Fruit fly (Drosophila melanogaster) whole organism, embryonic: ENCODE results near the gene CG9799.

ENCODE experiments used
- Atf6 ChIP-seq: fragments of 200-800 bp; sonication (Bioruptor generic); IDR thresholded peaks from 2 replicates; pipeline ENCODE4 v1.3.6; 2022; ENCODE audit warnings: missing biosample characterization, missing genetic modification characterization
- Bteb2 ChIP-seq: fragments of 200-800 bp; sonication (Bioruptor generic); optimal IDR thresholded peaks from 2 replicates; lab custom pipeline; 2016; ENCODE audit warnings: missing biosample characterization, missing genetic modification characterization
- CG10366 ChIP-seq: fragments of 200-800 bp; sonication (Bioruptor generic); IDR thresholded peaks from 2 replicates; pipeline ENCODE4 v1.3.6; 2022; ENCODE audit warnings: missing biosample characterization, missing genetic modification characterization
- CG12104 ChIP-seq: fragments of 200-800 bp; sonication (Bioruptor generic); optimal IDR thresholded peaks from 3 replicates; lab custom pipeline; 2016; ENCODE audit warnings: missing biosample characterization, missing genetic modification characterization
- CG12236 ChIP-seq: fragments of 200-800 bp; sonication (Bioruptor generic); optimal IDR thresholded peaks from 2 replicates; lab custom pipeline; 2016; ENCODE audit warnings: missing biosample characterization, missing genetic modification characterization
- CG12391 ChIP-seq: fragments of 200-800 bp; sonication (Bioruptor generic); optimal IDR thresholded peaks from 3 replicates; lab custom pipeline; 2018; ENCODE audit warnings: missing biosample characterization, mild to moderate bottlenecking, missing genetic modification characterization, moderate library complexity
- CG13287 ChIP-seq: fragments of 200-800 bp; sonication (Bioruptor generic); IDR thresholded peaks from 2 replicates; pipeline ENCODE4 v1.3.6; 2022; ENCODE audit warnings: missing biosample characterization, missing genetic modification characterization; ENCODE audit not compliant: partially characterized antibody
- CG17568 ChIP-seq: fragments of 200-800 bp; sonication (Bioruptor generic); optimal IDR thresholded peaks from 2 replicates; lab custom pipeline; 2018; ENCODE audit warnings: missing biosample characterization, mild to moderate bottlenecking, missing genetic modification characterization, moderate library complexity
- CG18764 ChIP-seq: fragments of 200-800 bp; sonication (Bioruptor generic); optimal IDR thresholded peaks from 3 replicates; lab custom pipeline; 2016; ENCODE audit warnings: missing biosample characterization, missing genetic modification characterization
- CG31365 ChIP-seq: fragments of 200-800 bp; sonication (Bioruptor generic); optimal IDR thresholded peaks from 2 replicates; lab custom pipeline; 2018; ENCODE audit warnings: missing biosample characterization, mild to moderate bottlenecking, missing genetic modification characterization
- CG6654 ChIP-seq: fragments of 200-800 bp; sonication (Bioruptor generic); optimal IDR thresholded peaks from 2 replicates; lab custom pipeline; 2017; ENCODE audit warnings: missing biosample characterization, mild to moderate bottlenecking, missing genetic modification characterization
- CG6854 ChIP-seq: fragments of 200-800 bp; sonication (Bioruptor generic); optimal IDR thresholded peaks from 3 replicates; lab custom pipeline; 2017; ENCODE audit warnings: missing biosample characterization, mild to moderate bottlenecking, missing genetic modification characterization
- D19B ChIP-seq: fragments of 200-800 bp; sonication (Bioruptor generic); optimal IDR thresholded peaks from 2 replicates; lab custom pipeline; 2017; ENCODE audit warnings: missing biosample characterization, mild to moderate bottlenecking, missing genetic modification characterization
- Doc2 ChIP-seq: fragments of 200-800 bp; sonication (Bioruptor generic); IDR thresholded peaks from 2 replicates; pipeline ENCODE4 v1.3.6; 2022; ENCODE audit warnings: missing biosample characterization, missing genetic modification characterization
- E2f1 ChIP-seq: fragments of 200-800 bp; sonication (Bioruptor generic); IDR thresholded peaks from 2 replicates; pipeline ENCODE4 v1.3.6; 2022; ENCODE audit warnings: missing biosample characterization, missing genetic modification characterization
- Ets97D ChIP-seq: fragments of 200-800 bp; sonication (Bioruptor generic); optimal IDR thresholded peaks from 3 replicates; lab custom pipeline; 2016; ENCODE audit warnings: missing biosample characterization, missing genetic modification characterization
- Hey ChIP-seq: fragments of 200-800 bp; sonication (Bioruptor generic); optimal IDR thresholded peaks from 3 replicates; lab custom pipeline; 2018; ENCODE audit warnings: missing biosample characterization, mild to moderate bottlenecking, missing genetic modification characterization
- HmgZ ChIP-seq: fragments of 200-800 bp; sonication (Bioruptor generic); optimal IDR thresholded peaks from 2 replicates; lab custom pipeline; 2018; ENCODE audit warnings: missing biosample characterization, mild to moderate bottlenecking, missing genetic modification characterization
- Hr78 ChIP-seq, 2 experiments: fragments of 200-800 bp in 1 of 2; fragments of >200 bp in 1 of 2; sonication (Bioruptor generic) in 1 of 2; optimal IDR thresholded peaks; 2 replicates each; lab custom pipeline; 2017 to 2019; ENCODE audit warnings: missing biosample characterization in 2 of 2, missing genetic modification characterization in 2 of 2, mild to moderate bottlenecking in 1 of 2, moderate library complexity in 1 of 2
- Jarid2 ChIP-seq: fragments of 200-800 bp; sonication (Bioruptor generic); optimal IDR thresholded peaks from 3 replicates; lab custom pipeline; 2017; ENCODE audit warnings: mild to moderate bottlenecking, missing biosample characterization, missing genetic modification reagents, missing genetic modification characterization
- Mad ChIP-seq: fragments of 200-800 bp; sonication (Bioruptor generic); optimal IDR thresholded peaks from 2 replicates; lab custom pipeline; 2016; ENCODE audit warnings: missing biosample characterization, missing genetic modification characterization
- Mes4 ChIP-seq: fragments of 200-800 bp; sonication (Bioruptor generic); optimal IDR thresholded peaks from 2 replicates; lab custom pipeline; 2016; ENCODE audit warnings: missing biosample characterization, missing genetic modification characterization
- NC2α ChIP-seq: fragments of 200-800 bp; sonication (Bioruptor generic); optimal IDR thresholded peaks from 2 replicates; lab custom pipeline; 2016; ENCODE audit warnings: missing biosample characterization, missing genetic modification characterization
- Optix ChIP-seq: fragments of 200-800 bp; sonication (Bioruptor generic); IDR thresholded peaks from 3 replicates; pipeline ENCODE4 v1.3.6; 2022; ENCODE audit warnings: missing biosample characterization, missing genetic modification characterization
- Scr ChIP-seq: fragments of 200-800 bp; sonication (Bioruptor generic); IDR thresholded peaks from 2 replicates; pipeline ENCODE4 v1.3.6; 2022; ENCODE audit warnings: missing biosample characterization, missing genetic modification characterization; ENCODE audit not compliant: partially characterized antibody
- Sry-β ChIP-seq: fragments of 200-800 bp; sonication (Bioruptor generic); optimal IDR thresholded peaks from 2 replicates; lab custom pipeline; 2018; ENCODE audit warnings: missing biosample characterization, mild to moderate bottlenecking, missing genetic modification characterization, moderate library complexity
- Sry-δ ChIP-seq: fragments of 200-800 bp; sonication (Bioruptor generic); optimal IDR thresholded peaks from 2 replicates; lab custom pipeline; 2016; ENCODE audit warnings: missing biosample characterization, missing genetic modification characterization
- TFAM ChIP-seq: fragments of 200-800 bp; sonication (Bioruptor generic); optimal IDR thresholded peaks from 2 replicates; lab custom pipeline; 2017; ENCODE audit warnings: missing biosample characterization, missing genetic modification characterization, inconsistent platforms
- Xrp1 ChIP-seq: fragments of 200-800 bp; sonication (Bioruptor generic); IDR thresholded peaks from 2 replicates; pipeline ENCODE4 v1.3.6; 2022; ENCODE audit warnings: missing biosample characterization, missing genetic modification characterization
- YL-1 ChIP-seq: fragments of 200-800 bp; sonication (Bioruptor generic); optimal IDR thresholded peaks from 3 replicates; lab custom pipeline; 2017; ENCODE audit warnings: missing biosample characterization, mild to moderate bottlenecking, missing genetic modification characterization
- bigmax ChIP-seq: fragments of 200-800 bp; sonication (Bioruptor generic); optimal IDR thresholded peaks from 2 replicates; lab custom pipeline; 2018; ENCODE audit warnings: missing biosample characterization, mild to moderate bottlenecking, missing genetic modification characterization
- btn ChIP-seq: fragments of 200-800 bp; sonication (Bioruptor generic); optimal IDR thresholded peaks from 2 replicates; lab custom pipeline; 2016; ENCODE audit warnings: missing biosample characterization, missing genetic modification characterization
- cg ChIP-seq: fragments of 200-800 bp; sonication (Bioruptor generic); optimal IDR thresholded peaks from 3 replicates; lab custom pipeline; 2019; ENCODE audit warnings: missing biosample characterization, mild to moderate bottlenecking, missing genetic modification characterization, moderate library complexity
- chm ChIP-seq: fragments of 200-800 bp; sonication (Bioruptor generic); IDR thresholded peaks from 2 replicates; pipeline ENCODE4 v1.3.6; 2022; ENCODE audit warnings: missing biosample characterization, missing genetic modification characterization
- croc ChIP-seq: fragments of 200-800 bp; sonication (Bioruptor generic); conservative IDR thresholded peaks from 3 replicates; pipeline ENCODE4 v1.3.6; 2022; ENCODE audit warnings: missing biosample characterization, missing genetic modification characterization
- crp ChIP-seq, 2 experiments: fragments of 200-800 bp; sonication (Bioruptor generic); optimal IDR thresholded peaks; 2 replicates in 1 of 2; 3 replicates in 1 of 2; lab custom pipeline; 2017; ENCODE audit warnings: missing biosample characterization in 2 of 2, missing genetic modification characterization in 2 of 2, mild to moderate bottlenecking in 1 of 2, moderate library complexity in 1 of 2
- dan ChIP-seq: fragments of 200-800 bp; sonication (Bioruptor generic); IDR thresholded peaks from 2 replicates; pipeline ENCODE4 v1.3.6; 2022; ENCODE audit warnings: missing biosample characterization, missing genetic modification characterization
- fd3F ChIP-seq: fragments of 200-800 bp; sonication (Bioruptor generic); optimal IDR thresholded peaks from 2 replicates; lab custom pipeline; 2018; ENCODE audit warnings: missing biosample characterization, mild to moderate bottlenecking, missing genetic modification characterization, moderate library complexity
- insv ChIP-seq, 2 experiments: fragments of 200-800 bp; sonication (Bioruptor generic); optimal IDR thresholded peaks; 3 replicates each; lab custom pipeline; 2016 to 2018; ENCODE audit warnings: missing biosample characterization in 2 of 2, missing genetic modification characterization in 2 of 2
- jumu ChIP-seq: fragments of 200-800 bp; sonication (Bioruptor generic); optimal IDR thresholded peaks from 3 replicates; lab custom pipeline; 2016; ENCODE audit warnings: missing biosample characterization, missing genetic modification characterization
- mirr ChIP-seq: fragments of 200-800 bp; sonication (Bioruptor generic); optimal IDR thresholded peaks from 3 replicates; lab custom pipeline; 2018; ENCODE audit warnings: missing biosample characterization, mild to moderate bottlenecking, missing genetic modification characterization
- pita ChIP-seq: fragments of 200-800 bp; sonication (Bioruptor generic); optimal IDR thresholded peaks from 2 replicates; lab custom pipeline; 2017; ENCODE audit warnings: missing biosample characterization, mild to moderate bottlenecking, missing genetic modification characterization
- scrt ChIP-seq: fragments of 200-800 bp; sonication (Bioruptor generic); optimal IDR thresholded peaks from 2 replicates; lab custom pipeline; 2018; ENCODE audit warnings: missing biosample characterization, mild to moderate bottlenecking, missing genetic modification characterization, moderate library complexity
- slbo ChIP-seq: fragments of 200-800 bp; sonication (Bioruptor generic); IDR thresholded peaks from 2 replicates; pipeline ENCODE4 v1.3.6; 2022; ENCODE audit warnings: missing biosample characterization, missing genetic modification characterization
- sqz ChIP-seq: fragments of 200-800 bp; sonication (Bioruptor generic); optimal IDR thresholded peaks from 3 replicates; lab custom pipeline; 2018; ENCODE audit warnings: missing biosample characterization, mild to moderate bottlenecking, missing genetic modification characterization
- stc ChIP-seq: fragments of 200-800 bp; sonication (Bioruptor generic); IDR thresholded peaks from 2 replicates; pipeline ENCODE4 v1.3.6; 2022; ENCODE audit warnings: missing biosample characterization, missing genetic modification characterization
- sug ChIP-seq: fragments of 200-800 bp; optimal IDR thresholded peaks from 2 replicates; lab custom pipeline; 2019; ENCODE audit warnings: missing biosample characterization, mild to moderate bottlenecking, missing genetic modification characterization, moderate library complexity
- trem ChIP-seq: fragments of 200-800 bp; optimal IDR thresholded peaks from 3 replicates; lab custom pipeline; 2019; ENCODE audit warnings: missing biosample characterization, mild to moderate bottlenecking, missing genetic modification characterization, moderate library complexity
- wor ChIP-seq: fragments of 200-800 bp; sonication (Bioruptor generic); IDR thresholded peaks from 2 replicates; pipeline ENCODE4 v1.3.6; 2022; ENCODE audit warnings: missing biosample characterization, missing genetic modification characterization
- yki ChIP-seq: fragments of >200 bp; optimal IDR thresholded peaks from 3 replicates; lab custom pipeline; 2018

Gene CG9799

DNA sequence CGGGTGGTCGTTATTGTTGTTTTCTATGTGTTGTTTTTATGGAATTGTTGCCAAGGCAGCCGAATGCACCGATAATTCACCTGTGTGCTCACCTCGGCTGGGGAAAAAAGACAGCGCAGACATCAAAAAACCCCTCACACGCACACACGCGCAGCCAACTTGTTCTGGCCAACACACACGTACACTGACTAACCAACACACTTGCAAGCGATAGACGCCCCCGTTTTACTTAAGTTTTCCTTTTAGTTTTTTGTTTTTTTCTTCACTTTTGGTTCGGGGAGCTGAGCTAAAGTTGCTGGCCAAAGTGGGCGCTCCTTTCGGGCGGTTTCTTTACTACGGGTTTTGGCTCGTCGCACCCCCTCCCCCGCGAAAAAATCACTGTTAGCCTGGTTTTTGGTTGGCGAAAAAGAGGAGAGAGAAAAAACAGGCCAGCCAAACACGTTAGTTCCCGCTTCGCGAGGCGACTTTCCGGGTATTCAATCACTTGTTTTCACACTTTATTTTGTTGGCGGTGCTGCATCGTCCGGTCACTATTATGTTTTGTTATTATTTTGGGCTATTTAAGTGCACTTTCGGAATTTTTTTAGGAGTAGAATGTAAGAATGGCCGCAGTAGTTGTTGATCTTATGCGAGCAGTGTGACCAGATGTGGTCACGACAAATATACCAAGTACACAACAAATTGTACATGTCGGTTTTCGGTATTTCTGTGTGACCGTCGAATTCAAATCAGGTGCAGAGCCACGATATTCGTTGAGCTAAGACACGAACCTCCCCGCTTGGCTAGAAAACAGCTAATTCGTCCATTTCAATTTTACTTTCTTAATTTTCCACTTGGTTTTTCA is 46.0 kb upstream of the CG9799 start, which contains the start of gene yrt (continued):
- peak; percentile 19 for TF ChIP-seq CG12391 (tag; lab: Kevin White, UChicago)
- no peak for TF ChIP-seq Hey
- TF ChIP-seq jumu = no peak
- TF ChIP-seq fd3F (GFP tag; lab: Kevin White, UChicago) = no peak
- TF ChIP-seq dan (GFP tag; lab: Robert Waterston, UW) = no peak
- TF ChIP-seq Hr78 (GFP tag; optimal IDR thresholded peaks at IDR 0.05; lab: Kevin White, UChicago) = no peak
- no peak for TF ChIP-seq bigmax (GFP tag; lab: Kevin White, UChicago)
- TF ChIP-seq Ets97D = peak; percentile 67
- no peak for TF ChIP-seq Xrp1
- TF ChIP-seq mirr (GFP tag; lab: Kevin White, UChicago) = no peak
- TF ChIP-seq Bteb2 = no peak
- TF ChIP-seq Mad (GFP tag; lab: Kevin White, UChicago) = no peak
- TF ChIP-seq stc (GFP tag; lab: Robert Waterston, UW) = no peak
- TF ChIP-seq Mes4 (GFP tag; lab: Kevin White, UChicago) = no peak
- peak; percentile 35 for TF ChIP-seq Sry-δ (GFP tag; lab: Kevin White, UChicago)
- no peak for TF ChIP-seq CG31365 (tag; lab: Kevin White, UChicago)
- peak; percentile 26 for TF ChIP-seq CG17568 (GFP tag; lab: Kevin White, UChicago)
- no peak for TF ChIP-seq CG12104
- TF ChIP-seq trem = peak; percentile 69
- TF ChIP-seq CG12236 = no peak
- no peak for TF ChIP-seq Atf6 (GFP tag; lab: Robert Waterston, UW)
- peak; percentile 11 for TF ChIP-seq scrt
- no peak for TF ChIP-seq yki (lab: Kevin White, UChicago)
- no peak for TF ChIP-seq Doc2 (GFP tag; lab: Robert Waterston, UW)
- peak; percentile 50 for TF ChIP-seq Jarid2 (GFP tag; lab: Kevin White, UChicago)
- TF ChIP-seq CG18764 (GFP tag; lab: Kevin White, UChicago) = no peak
- peak; percentile 12 for TF ChIP-seq YL-1 (GFP tag; lab: Kevin White, UChicago)
- TF ChIP-seq CG10366 = no peak
- TF ChIP-seq sqz = peak; percentile 38
- no peak for TF ChIP-seq Optix (GFP tag; lab: Robert Waterston, UW)
- TF ChIP-seq sug (tag; lab: Kevin White, UChicago) = peak; percentile 3
- no peak for TF ChIP-seq croc (GFP tag; lab: Robert Waterston, UW)
- no peak for TF ChIP-seq TFAM (GFP tag; lab: Kevin White, UChicago)
- no peak for TF ChIP-seq CG6654 (GFP tag; lab: Kevin White, UChicago)
- peak; percentile 71 for TF ChIP-seq Sry-β (GFP tag; lab: Kevin White, UChicago)
- TF ChIP-seq E2f1 = no peak
- peak; percentile 44 for TF ChIP-seq CG13287 (GFP tag; lab: Robert Waterston, UW)
- TF ChIP-seq crp (GFP tag; optimal IDR thresholded peaks at IDR 0.05; lab: Kevin White, UChicago) = no peak
- TF ChIP-seq HmgZ (tag; lab: Kevin White, UChicago) = peak; percentile 32
- TF ChIP-seq pita = peak; percentile 81
- TF ChIP-seq btn (GFP tag; lab: Kevin White, UChicago) = no peak
- TF ChIP-seq NC2α (GFP tag; lab: Kevin White, UChicago) = no peak
- TF ChIP-seq CG6854 (GFP tag; lab: Kevin White, UChicago) = no peak
- no peak for TF ChIP-seq wor (GFP tag; lab: Robert Waterston, UW)
- no peak for TF ChIP-seq chm (GFP tag; lab: Robert Waterston, UW)
- peak in 1 of 2 experiments; percentile 68 for TF ChIP-seq insv (GFP tag; optimal IDR thresholded peaks at IDR 0.05; lab: Kevin White, UChicago)
- TF ChIP-seq cg (GFP tag; lab: Kevin White, UChicago) = peak; percentile 82
- no peak for TF ChIP-seq D19B (GFP tag; lab: Kevin White, UChicago)
- 0 out of 2 replicates have a peak, but pooled peaks have one; percentile 4 for TF ChIP-seq slbo (GFP tag; lab: Robert Waterston, UW)
- TF ChIP-seq Scr (GFP tag; lab: Robert Waterston, UW) = no peak; the same call in 1 of the 2 replicates
